Worm (Caenorhabditis elegans) whole organism, midembryonic: Measurements from ENCODE around the gene sup-36.

Experiments
- T22C8.4 ChIP-seq: fragments of 200-800 bp; sonication (Bioruptor generic); IDR thresholded peaks from 2 replicates; pipeline ENCODE4 v1.3.6; 2022; ENCODE audit warnings: missing genetic modification characterization, missing compliant biosample characterization
- cog-1 ChIP-seq: sonication (generic microtip); optimal IDR thresholded peaks from 2 replicates; lab custom pipeline; 2016; ENCODE audit warnings: missing genetic modification characterization, missing compliant biosample characterization
- flt-1 ChIP-seq: fragments of 200-800 bp; sonication (Bioruptor generic); IDR thresholded peaks from 2 replicates; pipeline ENCODE4 v1.3.6; 2022; ENCODE audit warnings: missing genetic modification characterization, missing compliant biosample characterization
- klf-2 ChIP-seq: fragments of 200-800 bp; sonication (Bioruptor generic); conservative IDR thresholded peaks from 2 replicates; pipeline ENCODE4 v1.3.6; 2022; ENCODE audit warnings: missing genetic modification reagents, missing genetic modification characterization, missing compliant biosample characterization
- med-1 ChIP-seq: sonication (generic microtip); optimal IDR thresholded peaks from 2 replicates; lab custom pipeline; 2017; ENCODE audit warnings: missing genetic modification characterization, mild to moderate bottlenecking, missing compliant biosample characterization, antibody characterized with exemption, missing genetic modification reagents; ENCODE audit not compliant: insufficient read depth
- ref-1 ChIP-seq: fragments of 200-800 bp; sonication (Bioruptor generic); conservative IDR thresholded peaks from 2 replicates; pipeline ENCODE4 v1.3.6; 2022; ENCODE audit warnings: missing genetic modification reagents, missing genetic modification characterization, missing compliant biosample characterization
- tab-1 ChIP-seq: fragments of 200-800 bp; sonication (Bioruptor generic); IDR thresholded peaks from 2 replicates; pipeline ENCODE4 v1.3.6; 2022; ENCODE audit warnings: missing genetic modification characterization, missing compliant biosample characterization
- ztf-23 ChIP-seq: fragments of 200-800 bp; sonication (Bioruptor generic); IDR thresholded peaks from 2 replicates; pipeline ENCODE4 v1.3.6; 2022; ENCODE audit warnings: missing genetic modification reagents, missing genetic modification characterization, missing compliant biosample characterization
- ztf-29 ChIP-seq: fragments of 200-800 bp; sonication (Bioruptor generic); IDR thresholded peaks from 2 replicates; pipeline ENCODE4 v1.3.6; 2022; ENCODE audit warnings: missing genetic modification reagents, missing genetic modification characterization, missing compliant biosample characterization

Gene sup-36

ce11 chrIV:6572238-6572637 lies 29.2 kb upstream of the sup-36 start, which contains the start of gene bicd-1:
TSS of gene bicd-1 (minus strand) at chrIV:6572338.
- TF ChIP-seq med-1 (GFP tag; lab: Kevin White, UChicago) (no peak), ztf-29 (no peak), tab-1 (GFP tag; lab: Robert Waterston, UW) (no peak), klf-2 (no peak), flt-1 (GFP tag; lab: Robert Waterston, UW) (no peak)

ce11 chrIV:6572655-6573054 lies 28.8 kb upstream of the sup-36 start:
- no peak for TF ChIP-seq tab-1 (GFP tag; lab: Robert Waterston, UW)
- TF ChIP-seq cog-1 (tag; lab: Kevin White, UChicago): no peak
- TF ChIP-seq flt-1 (GFP tag; lab: Robert Waterston, UW): no peak
- TF ChIP-seq ztf-29: no peak
- no peak for TF ChIP-seq klf-2
- no peak for TF ChIP-seq med-1 (GFP tag; lab: Kevin White, UChicago)
- no peak for TF ChIP-seq T22C8.4 (GFP tag; lab: Robert Waterston, UW)
- no peak for TF ChIP-seq ref-1
- no peak for TF ChIP-seq ztf-23 (GFP tag; lab: Robert Waterston, UW)

DNA sequence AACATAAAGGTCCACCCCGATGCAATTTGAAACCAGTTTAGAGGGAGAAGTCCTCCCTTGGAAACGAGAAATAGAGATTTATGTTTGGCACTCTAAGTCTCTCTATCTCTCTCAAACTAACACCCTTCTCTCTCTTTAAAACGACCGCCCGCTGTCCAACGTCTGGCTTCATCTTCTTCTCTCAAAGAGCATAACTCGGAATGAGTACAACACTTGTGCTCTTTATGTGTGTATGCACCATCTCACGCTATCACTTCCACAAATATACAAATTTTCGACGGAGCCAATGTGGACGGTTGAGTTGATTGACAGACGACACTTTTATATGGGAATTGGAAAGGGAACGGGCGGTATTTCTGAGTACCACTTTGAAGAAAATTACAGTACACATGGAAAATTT lies 27.1 kb upstream of the sup-36 start:
- TF ChIP-seq ref-1: no peak

DNA sequence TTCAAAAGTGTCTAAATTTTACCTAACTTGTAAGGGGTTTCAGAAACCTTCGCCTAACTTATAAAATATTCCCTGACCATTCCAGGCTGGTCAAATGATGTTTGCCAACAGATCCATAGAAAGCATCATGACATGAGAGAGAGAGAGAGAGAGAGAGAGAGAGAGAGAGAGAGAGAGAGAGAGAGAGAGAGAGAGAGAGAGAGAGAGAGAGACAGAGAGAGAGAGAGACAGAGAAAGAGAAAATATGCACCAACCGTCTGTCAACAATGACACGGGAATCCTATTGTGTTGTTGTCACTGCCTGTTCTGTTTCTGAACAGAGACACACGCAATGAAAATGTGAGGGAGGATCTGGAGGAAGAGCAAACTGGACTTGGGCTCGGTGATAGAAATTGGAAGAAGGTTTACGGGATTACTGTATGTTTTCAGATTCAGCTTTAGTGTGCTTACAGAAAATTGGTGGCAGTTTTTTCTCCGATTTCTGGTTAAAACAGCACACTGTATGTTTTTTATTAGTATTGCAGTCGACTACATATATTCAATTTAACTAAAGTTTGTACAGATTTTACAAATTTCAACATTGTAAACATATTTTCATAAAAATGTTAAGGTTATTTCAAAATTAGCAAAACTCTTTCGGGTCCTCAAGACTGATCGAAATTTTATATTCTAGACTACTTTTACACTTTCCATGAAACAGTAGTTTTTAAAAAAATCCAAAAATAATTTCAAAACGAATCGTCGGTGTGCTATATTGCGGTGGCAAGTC lies 25.3 kb upstream of the sup-36 start:
- TF ChIP-seq tab-1 (GFP tag; lab: Robert Waterston, UW) (no peak), flt-1 (GFP tag; lab: Robert Waterston, UW) (no peak), ztf-23 (GFP tag; lab: Robert Waterston, UW) (no peak), ztf-29 (no peak), cog-1 (tag; lab: Kevin White, UChicago) (no peak)

- no peak for TF ChIP-seq flt-1 (GFP tag; lab: Robert Waterston, UW)
- TF ChIP-seq cog-1 (tag; lab: Kevin White, UChicago): peak; percentile 1
Measured at ce11 chrIV:6576728-6577101, 24.8 kb upstream of the sup-36 start.

- TF ChIP-seq klf-2 (no peak), ztf-23 (GFP tag; lab: Robert Waterston, UW) (no peak), ztf-29 (no peak), med-1 (GFP tag; lab: Kevin White, UChicago) (no peak), ref-1 (no peak), cog-1 (tag; lab: Kevin White, UChicago) (no peak), tab-1 (GFP tag; lab: Robert Waterston, UW) (no peak), T22C8.4 (GFP tag; lab: Robert Waterston, UW) (no peak), flt-1 (GFP tag; lab: Robert Waterston, UW) (no peak)
Measured at ce11 chrIV:6577914-6578313, 23.6 kb upstream of the sup-36 start, which contains the start of gene C43G2.3. TSS of gene C43G2.3 (plus strand) at chrIV:6578214.

- TF ChIP-seq tab-1 (GFP tag; lab: Robert Waterston, UW): no peak
- no peak for TF ChIP-seq cog-1 (tag; lab: Kevin White, UChicago)
- TF ChIP-seq ref-1: no peak
- no peak for TF ChIP-seq T22C8.4 (GFP tag; lab: Robert Waterston, UW)
- no peak for TF ChIP-seq flt-1 (GFP tag; lab: Robert Waterston, UW)
- TF ChIP-seq ztf-23 (GFP tag; lab: Robert Waterston, UW): no peak
- TF ChIP-seq ztf-29: no peak
- TF ChIP-seq klf-2: no peak
Measured at ce11 chrIV:6581658-6582057, 19.8 kb upstream of the sup-36 start.

- TF ChIP-seq med-1 (GFP tag; lab: Kevin White, UChicago) (no peak), T22C8.4 (GFP tag; lab: Robert Waterston, UW) (no peak), cog-1 (tag; lab: Kevin White, UChicago) (no peak), ref-1 (no peak), klf-2 (no peak), flt-1 (GFP tag; lab: Robert Waterston, UW) (no peak), ztf-23 (GFP tag; lab: Robert Waterston, UW) (no peak), tab-1 (GFP tag; lab: Robert Waterston, UW) (no peak), ztf-29 (no peak)
Measured at ce11 chrIV:6582604-6583003, 18.9 kb upstream of the sup-36 start, which contains the start of gene odr-8. TSS of gene odr-8 (minus strand) at chrIV:6582704.

DNA sequence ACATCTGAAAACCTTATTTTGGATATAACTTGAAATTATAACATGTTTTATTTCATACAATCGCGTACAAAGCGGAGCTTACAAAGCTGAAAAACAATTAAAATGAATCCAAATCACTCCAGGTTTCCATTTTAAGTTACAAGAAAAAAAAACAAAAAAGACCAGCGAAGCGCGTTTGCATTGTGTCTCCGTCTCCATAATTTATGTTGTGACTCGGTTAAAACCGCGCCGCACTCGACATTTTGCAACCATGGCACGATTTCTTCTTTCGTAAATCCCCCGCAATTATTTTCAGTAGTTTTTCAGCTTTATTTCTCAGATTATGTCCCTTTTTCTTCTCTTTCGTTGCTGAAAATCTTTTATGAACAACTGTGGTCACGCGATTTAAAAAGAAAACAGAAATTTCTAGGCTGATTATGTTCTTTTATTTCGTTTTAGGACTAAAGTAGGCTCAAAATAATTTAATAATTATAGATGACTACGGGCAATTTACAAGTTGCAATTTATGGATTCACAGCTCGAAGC lies 16.0 kb upstream of the sup-36 start, which contains the start of the genes F38A5.2 and dnj-11:
TSS of gene F38A5.2 (minus strand) at position 4 of the 525 bp plus-strand sequence.
TSS of gene dnj-11 (plus strand) at position 475 of the 525 bp plus-strand sequence.
- TF ChIP-seq ztf-29 (no peak), T22C8.4 (GFP tag; lab: Robert Waterston, UW) (no peak), cog-1 (tag; lab: Kevin White, UChicago) (peak; percentile 19), ztf-23 (GFP tag; lab: Robert Waterston, UW) (peak; percentile 59; the same call in 1 of the 2 replicates), med-1 (GFP tag; lab: Kevin White, UChicago) (no peak), flt-1 (GFP tag; lab: Robert Waterston, UW) (0 out of 2 replicates have a peak, but pooled peaks have one; percentile 19), tab-1 (GFP tag; lab: Robert Waterston, UW) (no peak), klf-2 (no peak), ref-1 (no peak)

- no peak for TF ChIP-seq cog-1 (tag; lab: Kevin White, UChicago)
- TF ChIP-seq klf-2: no peak
- TF ChIP-seq flt-1 (GFP tag; lab: Robert Waterston, UW): no peak
- no peak for TF ChIP-seq ref-1
- TF ChIP-seq med-1 (GFP tag; lab: Kevin White, UChicago): no peak
- no peak for TF ChIP-seq T22C8.4 (GFP tag; lab: Robert Waterston, UW)
- no peak for TF ChIP-seq ztf-29
- no peak for TF ChIP-seq tab-1 (GFP tag; lab: Robert Waterston, UW)
- no peak for TF ChIP-seq ztf-23 (GFP tag; lab: Robert Waterston, UW)
Measured at ce11 chrIV:6588080-6588613, 13.3 kb upstream of the sup-36 start.
